Fruit fly (Drosophila melanogaster): ENCODE data around the gene CG32264.

Gene CG32264

DNA sequence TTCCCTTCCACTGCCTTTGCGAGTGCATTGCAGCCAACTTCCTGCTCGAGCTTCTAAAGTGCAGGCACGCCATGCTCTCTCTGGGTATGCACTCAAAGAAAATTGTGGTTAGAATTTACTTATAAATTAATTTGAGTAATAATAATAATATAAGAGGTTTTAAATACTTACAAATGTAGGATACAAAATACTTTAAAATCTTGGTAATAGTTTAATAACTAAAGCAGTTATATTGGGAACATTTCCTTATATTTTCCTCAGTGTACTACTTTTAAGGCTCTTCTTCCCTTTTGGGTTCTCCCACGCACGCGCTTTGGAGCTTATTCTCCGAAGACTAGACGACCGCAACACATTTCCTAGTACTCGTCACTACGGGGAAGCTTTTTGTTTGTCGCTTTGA, 20.3 kb upstream of the CG32264 start (continued):
- TF ChIP-seq D19A (tag; optimal IDR thresholded peaks at IDR 0.05), result peak; percentile 82
- peak; percentile 87 for TF ChIP-seq nmo (GFP tag; optimal IDR thresholded peaks at IDR 0.05)
- no peak for TF ChIP-seq CG15479 (GFP tag; optimal IDR thresholded peaks at IDR 0.05)
- peak in 1 of 2 experiments; percentile 62 for TF ChIP-seq dpn (GFP tag; optimal IDR thresholded peaks at IDR 0.05)
- peak; percentile 80 for TF ChIP-seq E2f1 (GFP tag; IDR thresholded peaks at IDR 0.05)
- no peak for TF ChIP-seq CTCF (GFP tag; optimal IDR thresholded peaks at IDR 0.05)
- TF ChIP-seq lola (GFP tag; optimal IDR thresholded peaks at IDR 0.05), result peak in 1 of 3 experiments; percentile 66
- TF ChIP-seq grau (tag; optimal IDR thresholded peaks at IDR 0.05), result peak; percentile 90
- TF ChIP-seq CG4328 (GFP tag; optimal IDR thresholded peaks at IDR 0.05), result peak; percentile 63
- TF ChIP-seq psq (GFP tag; optimal IDR thresholded peaks at IDR 0.05), result peak; percentile 54
- peak; percentile 95 for TF ChIP-seq CG2678 (tag; optimal IDR thresholded peaks at IDR 0.05)
- TF ChIP-seq CG5953 (GFP tag; IDR thresholded peaks at IDR 0.05), result peak; percentile 73
- TF ChIP-seq NC2α (GFP tag; optimal IDR thresholded peaks at IDR 0.05), result no peak
- TF ChIP-seq CG11560 (tag; IDR thresholded peaks at IDR 0.05), result peak; percentile 56; the same call in 1 of the 3 replicates
- no peak for TF ChIP-seq da (GFP tag; optimal IDR thresholded peaks at IDR 0.05)
- no peak for TF ChIP-seq Mes4 (GFP tag; optimal IDR thresholded peaks at IDR 0.05)
- TF ChIP-seq klu (GFP tag; IDR thresholded peaks at IDR 0.05), result peak; percentile 46; the same call in 1 of the 2 replicates
- peak; percentile 86 for TF ChIP-seq CG31441 (GFP tag; IDR thresholded peaks at IDR 0.05)
- peak; percentile 55 for TF ChIP-seq kah (GFP tag; optimal IDR thresholded peaks at IDR 0.05)
- TF ChIP-seq Taf1 (GFP tag; IDR thresholded peaks at IDR 0.05), result peak; percentile 43; the same call in 1 of the 2 replicates
- TF ChIP-seq en (GFP tag; optimal IDR thresholded peaks at IDR 0.05), result no peak
- TF ChIP-seq MESR4 (GFP tag; optimal IDR thresholded peaks at IDR 0.05), result peak; percentile 6
- peak; percentile 39; the same call in 1 of the 2 replicates for TF ChIP-seq crol (GFP tag; IDR thresholded peaks at IDR 0.05)
- TF ChIP-seq Myb (GFP tag; optimal IDR thresholded peaks at IDR 0.05), result no peak
- TF ChIP-seq Gsc (GFP tag; IDR thresholded peaks at IDR 0.05), result no peak
- 0 out of 2 replicates have a peak, but pooled peaks have one; percentile 30 for TF ChIP-seq toy (GFP tag; IDR thresholded peaks at IDR 0.05)
- TF ChIP-seq zf30C (GFP tag; optimal IDR thresholded peaks at IDR 0.05), result peak; percentile 74
- TF ChIP-seq lov (optimal IDR thresholded peaks at IDR 0.05), result no peak
- no peak for TF ChIP-seq lov (GFP tag; IDR thresholded peaks at IDR 0.05)
- TF ChIP-seq CG9437 (GFP tag; optimal IDR thresholded peaks at IDR 0.05), result peak; percentile 61
- peak; percentile 63 for TF ChIP-seq lilli (GFP tag; optimal IDR thresholded peaks at IDR 0.05)
- TF ChIP-seq sug (tag; optimal IDR thresholded peaks at IDR 0.05), result peak; percentile 79
- peak; percentile 92 for TF ChIP-seq gem (tag; optimal IDR thresholded peaks at IDR 0.05)
- TF ChIP-seq Abd-B (GFP tag; optimal IDR thresholded peaks at IDR 0.05), result no peak
- peak; percentile 90 for TF ChIP-seq CG32532 (GFP tag; IDR thresholded peaks at IDR 0.05)
- peak; percentile 49 for TF ChIP-seq CG15696 (tag; optimal IDR thresholded peaks at IDR 0.05)
- TF ChIP-seq CG13624 (GFP tag; optimal IDR thresholded peaks at IDR 0.05), result no peak
- no peak for TF ChIP-seq Neu2 (GFP tag; optimal IDR thresholded peaks at IDR 0.05; ENCODE audit: borderline replicate concordance)
- peak; percentile 77 for TF ChIP-seq ATbp (GFP tag; optimal IDR thresholded peaks at IDR 0.05)
- TF ChIP-seq esg (GFP tag; conservative IDR thresholded peaks at IDR 0.05), result peak; percentile 77
- TF ChIP-seq CG11247 (GFP tag; IDR thresholded peaks at IDR 0.05), result peak; percentile 75; the same call in 1 of the 2 replicates
- peak; percentile 58 for TF ChIP-seq gsb (GFP tag; IDR thresholded peaks at IDR 0.05)
- TF ChIP-seq Ets65A (GFP tag), result peak; percentile 7
- TF ChIP-seq CG42726 (GFP tag; IDR thresholded peaks at IDR 0.05; ENCODE audit: partially characterized antibody), result no peak
- TF ChIP-seq CG9817 (tag; optimal IDR thresholded peaks at IDR 0.05), result peak; percentile 74
- no peak for TF ChIP-seq CG8944 (GFP tag; optimal IDR thresholded peaks at IDR 0.05)
- TF ChIP-seq CG6175 (GFP tag; IDR thresholded peaks at IDR 0.05), result no peak
- TF ChIP-seq pb (GFP tag; optimal IDR thresholded peaks at IDR 0.05), result no peak
- TF ChIP-seq dmrt11E (tag; optimal IDR thresholded peaks at IDR 0.05), result peak; percentile 52
- peak; percentile 60 for TF ChIP-seq CG9215 (GFP tag; IDR thresholded peaks at IDR 0.05)
- TF ChIP-seq Nf-YC (tag; optimal IDR thresholded peaks at IDR 0.05), result peak; percentile 79
- TF ChIP-seq Fer1 (GFP tag; optimal IDR thresholded peaks at IDR 0.05), result peak; percentile 94
